Fruit fly (Drosophila melanogaster) whole organism, prepupa: ENCODE results near the gene Ucp4A.
A peak's percentile ranks its signal among the peaks of the same experiment; 100 is the strongest.

ENCODE experiments used
- CG8119 ChIP-seq: fragments of 200-800 bp; sonication (Bioruptor generic); IDR thresholded peaks from 3 replicates; pipeline ENCODE4 v1.3.6; 2022; ENCODE audit warnings: missing biosample characterization, missing genetic modification characterization
- Gug ChIP-seq: fragments of 200-800 bp; sonication (Bioruptor generic); IDR thresholded peaks from 2 replicates; pipeline ENCODE4 v1.3.6; 2022; ENCODE audit warnings: missing biosample characterization, missing genetic modification characterization
- OdsH ChIP-seq: fragments of 200-800 bp; sonication (Bioruptor generic); optimal IDR thresholded peaks from 3 replicates; lab custom pipeline; 2016; ENCODE audit warnings: missing biosample characterization, missing genetic modification characterization
- achi ChIP-seq: fragments of 200-800 bp; sonication (Bioruptor generic); optimal IDR thresholded peaks from 3 replicates; lab custom pipeline; 2016; ENCODE audit warnings: missing biosample characterization, missing genetic modification characterization
- dac ChIP-seq: fragments of 200-800 bp; sonication (Bioruptor generic); optimal IDR thresholded peaks from 2 replicates; lab custom pipeline; 2017; ENCODE audit warnings: missing biosample characterization, mild to moderate bottlenecking, missing genetic modification characterization
- salr ChIP-seq, 2 experiments: fragments of 200-800 bp; sonication (Bioruptor generic); optimal IDR thresholded peaks; 3 replicates each; lab custom pipeline; 2016 to 2018; ENCODE audit warnings: missing biosample characterization in 2 of 2, missing genetic modification characterization in 2 of 2, mild to moderate bottlenecking in 1 of 2

- TF ChIP-seq dac (GFP tag; lab: Kevin White, UChicago) (no peak), salr (GFP tag; optimal IDR thresholded peaks at IDR 0.05; lab: Kevin White, UChicago) (no peak), OdsH (no peak), achi (GFP tag; lab: Kevin White, UChicago) (peak; percentile 6), CG8119 (no peak), Gug (GFP tag; lab: Robert Waterston, UW) (no peak)
These were observed 16.0 kb downstream of the Ucp4A start, which contains the start of the genes Arp8 and CG6769 for dm6 chrX:17860711-17861110.
